Fruit fly (Drosophila melanogaster): Measurements from ENCODE around the gene CG31404.

DNA sequence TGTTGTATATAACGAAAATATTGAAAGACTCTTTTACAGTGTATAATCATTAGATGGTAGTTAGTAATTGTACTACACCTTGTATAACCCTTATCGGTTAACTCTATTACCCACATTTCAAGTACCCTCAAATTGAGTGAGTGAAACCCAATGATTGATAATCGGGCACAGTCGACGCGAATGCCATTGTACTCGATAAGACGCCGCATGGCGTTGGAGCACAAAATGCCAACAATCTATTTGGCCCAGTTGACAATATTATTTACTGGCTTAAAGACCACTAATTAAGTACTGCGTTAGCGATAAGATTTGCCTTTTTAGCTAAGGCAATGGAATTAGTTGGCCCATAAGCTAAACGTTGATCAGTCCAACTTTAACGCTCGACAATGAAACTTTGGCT lies 11.8 kb upstream of the CG31404 start, which contains the start of gene CG3734:
- peak; percentile 1 for TF ChIP-seq pad (GFP tag; optimal IDR thresholded peaks at IDR 0.05)
- TF ChIP-seq kay (GFP tag; ENCODE audit: borderline replicate concordance) = peak; percentile 78
- TF ChIP-seq Clk (GFP tag; optimal IDR thresholded peaks at IDR 0.05) = no peak
- TF ChIP-seq Hr96 (GFP tag; optimal IDR thresholded peaks at IDR 0.05) = no peak
- TF ChIP-seq CG7101 (tag; optimal IDR thresholded peaks at IDR 0.05) = no peak
- TF ChIP-seq CG7045 (GFP tag; optimal IDR thresholded peaks at IDR 0.05) = no peak
- no peak for TF ChIP-seq CG1620 (GFP tag; optimal IDR thresholded peaks at IDR 0.05)
- TF ChIP-seq CG12768 (GFP tag; optimal IDR thresholded peaks at IDR 0.05) = no peak
- peak; percentile 73 for TF ChIP-seq cic (GFP tag; optimal IDR thresholded peaks at IDR 0.05)
- TF ChIP-seq ovo (GFP tag; optimal IDR thresholded peaks at IDR 0.05) = no peak

Measured in whole organism, adult.